Fruit fly (Drosophila melanogaster) whole organism, prepupa: ENCODE results near the gene CG15643.

Experiments used
- CG10631 ChIP-seq: fragments of 200-800 bp; sonication (Bioruptor generic); optimal IDR thresholded peaks from 2 replicates; lab custom pipeline; 2016; ENCODE audit warnings: missing biosample characterization, missing genetic modification characterization
- CG10669 ChIP-seq: fragments of 200-800 bp; sonication (Bioruptor generic); optimal IDR thresholded peaks from 3 replicates; lab custom pipeline; 2018; ENCODE audit warnings: missing biosample characterization, mild to moderate bottlenecking, missing genetic modification characterization, moderate library complexity
- CG15336 ChIP-seq: fragments of 200-800 bp; sonication (Bioruptor generic); IDR thresholded peaks from 2 replicates; pipeline ENCODE4 v1.3.6; 2022; ENCODE audit warnings: missing biosample characterization, missing genetic modification characterization
- CG1621 ChIP-seq: fragments of 200-800 bp; sonication (Bioruptor generic); optimal IDR thresholded peaks from 3 replicates; lab custom pipeline; 2018; ENCODE audit warnings: missing biosample characterization, mild to moderate bottlenecking, missing genetic modification characterization
- CG16779 ChIP-seq: fragments of 200-800 bp; sonication (Bioruptor generic); optimal IDR thresholded peaks from 3 replicates; lab custom pipeline; 2017; ENCODE audit warnings: missing biosample characterization, mild to moderate bottlenecking, missing genetic modification characterization
- CG31627 ChIP-seq: fragments of 200-800 bp; sonication (Bioruptor generic); optimal IDR thresholded peaks from 3 replicates; lab custom pipeline; 2016; ENCODE audit warnings: missing biosample characterization, missing genetic modification characterization
- CG3919 ChIP-seq: fragments of 200-800 bp; sonication (Bioruptor generic); optimal IDR thresholded peaks from 3 replicates; lab custom pipeline; 2016; ENCODE audit warnings: missing biosample characterization, missing genetic modification characterization
- CG6163 ChIP-seq: fragments of 200-800 bp; sonication (Bioruptor generic); IDR thresholded peaks from 3 replicates; pipeline ENCODE4 v1.3.6; 2022; ENCODE audit warnings: missing biosample characterization, missing genetic modification characterization
- CG6276 ChIP-seq: fragments of 200-800 bp; sonication (Bioruptor generic); optimal IDR thresholded peaks from 2 replicates; lab custom pipeline; 2017; ENCODE audit warnings: missing biosample characterization, mild to moderate bottlenecking, missing genetic modification characterization
- CG6808 ChIP-seq: fragments of 200-800 bp; sonication (Bioruptor generic); optimal IDR thresholded peaks from 3 replicates; lab custom pipeline; 2017; ENCODE audit warnings: missing biosample characterization, missing genetic modification characterization, mild to moderate bottlenecking, moderate library complexity, missing genetic modification reagents
- CG6854 ChIP-seq: fragments of 200-800 bp; sonication (Bioruptor generic); optimal IDR thresholded peaks from 2 replicates; lab custom pipeline; 2017; ENCODE audit warnings: missing biosample characterization, mild to moderate bottlenecking, missing genetic modification characterization
- CG8119 ChIP-seq: fragments of 200-800 bp; sonication (Bioruptor generic); IDR thresholded peaks from 3 replicates; pipeline ENCODE4 v1.3.6; 2022; ENCODE audit warnings: missing biosample characterization, missing genetic modification characterization
- CG8319 ChIP-seq: fragments of 200-800 bp; sonication (Bioruptor generic); optimal IDR thresholded peaks from 3 replicates; lab custom pipeline; 2016; ENCODE audit warnings: missing biosample characterization, missing genetic modification characterization
- CG8632 ChIP-seq: fragments of 200-800 bp; sonication (Bioruptor generic); optimal IDR thresholded peaks from 3 replicates; lab custom pipeline; 2016; ENCODE audit warnings: missing biosample characterization, missing genetic modification characterization
- CG9139 ChIP-seq: fragments of 200-800 bp; sonication (Bioruptor generic); optimal IDR thresholded peaks from 3 replicates; lab custom pipeline; 2017; ENCODE audit warnings: missing biosample characterization, mild to moderate bottlenecking, missing genetic modification characterization
- Eip75B ChIP-seq: fragments of 200-800 bp; sonication (Bioruptor generic); optimal IDR thresholded peaks from 3 replicates; lab custom pipeline; 2016; ENCODE audit warnings: missing biosample characterization, missing genetic modification characterization
- Eip78C ChIP-seq: fragments of 200-800 bp; sonication (Bioruptor generic); peaks from one replicate; lab custom pipeline; 2016; ENCODE audit warnings: missing biosample characterization, missing genetic modification characterization
- Eip93F ChIP-seq: fragments of 200-800 bp; sonication (Bioruptor generic); optimal IDR thresholded peaks from 2 replicates; lab custom pipeline; 2016; ENCODE audit warnings: missing biosample characterization, mild to moderate bottlenecking, missing genetic modification characterization
- Ets96B ChIP-seq: fragments of 200-800 bp; optimal IDR thresholded peaks from 2 replicates; lab custom pipeline; 2019; ENCODE audit warnings: missing biosample characterization, mild to moderate bottlenecking, missing genetic modification characterization, moderate library complexity
- Hr4 ChIP-seq: fragments of 200-800 bp; sonication (Bioruptor generic); optimal IDR thresholded peaks from 3 replicates; lab custom pipeline; 2016; ENCODE audit warnings: missing biosample characterization, missing genetic modification characterization
- OdsH ChIP-seq: fragments of 200-800 bp; sonication (Bioruptor generic); optimal IDR thresholded peaks from 3 replicates; lab custom pipeline; 2016; ENCODE audit warnings: missing biosample characterization, missing genetic modification characterization
- Sox14 ChIP-seq: fragments of 200-800 bp; sonication (Bioruptor generic); optimal IDR thresholded peaks from 3 replicates; lab custom pipeline; 2016; ENCODE audit warnings: missing biosample characterization, missing genetic modification characterization
- Sox15 ChIP-seq: fragments of 200-800 bp; sonication (Bioruptor generic); optimal IDR thresholded peaks from 3 replicates; lab custom pipeline; 2016; ENCODE audit warnings: missing biosample characterization, missing genetic modification characterization
- achi ChIP-seq: fragments of 200-800 bp; sonication (Bioruptor generic); optimal IDR thresholded peaks from 3 replicates; lab custom pipeline; 2016; ENCODE audit warnings: missing biosample characterization, missing genetic modification characterization
- acj6 ChIP-seq: fragments of 200-800 bp; sonication (Bioruptor generic); optimal IDR thresholded peaks from 3 replicates; lab custom pipeline; 2016; ENCODE audit warnings: missing biosample characterization, missing genetic modification characterization
- dac ChIP-seq: fragments of 200-800 bp; sonication (Bioruptor generic); optimal IDR thresholded peaks from 2 replicates; lab custom pipeline; 2017; ENCODE audit warnings: missing biosample characterization, mild to moderate bottlenecking, missing genetic modification characterization
- dsx ChIP-seq: fragments of 200-800 bp; optimal IDR thresholded peaks from 3 replicates; lab custom pipeline; 2019; ENCODE audit warnings: missing biosample characterization, mild to moderate bottlenecking, missing genetic modification characterization, moderate library complexity; ENCODE audit not compliant: poor library complexity, severe bottlenecking
- eg ChIP-seq: fragments of 200-800 bp; sonication (Bioruptor generic); IDR thresholded peaks from 3 replicates; pipeline ENCODE4 v1.3.6; 2022; ENCODE audit warnings: missing biosample characterization, missing genetic modification characterization
- esn ChIP-seq: fragments of 200-800 bp; sonication (Bioruptor generic); optimal IDR thresholded peaks from 2 replicates; lab custom pipeline; 2016; ENCODE audit warnings: missing biosample characterization, mild to moderate bottlenecking, missing genetic modification characterization, moderate library complexity
- fd85E ChIP-seq: fragments of 200-800 bp; sonication (Bioruptor generic); optimal IDR thresholded peaks from 3 replicates; lab custom pipeline; 2016; ENCODE audit warnings: missing biosample characterization, missing genetic modification characterization
- fkh ChIP-seq: fragments of 200-800 bp; sonication (Bioruptor generic); optimal IDR thresholded peaks from 3 replicates; lab custom pipeline; 2017; ENCODE audit warnings: missing biosample characterization, mild to moderate bottlenecking, missing genetic modification characterization, moderate library complexity
- lz ChIP-seq: fragments of 200-800 bp; sonication (Bioruptor generic); optimal IDR thresholded peaks from 3 replicates; lab custom pipeline; 2016; ENCODE audit warnings: missing biosample characterization, missing genetic modification characterization
- pdm3 ChIP-seq: fragments of 200-800 bp; sonication (Bioruptor generic); optimal IDR thresholded peaks from 3 replicates; lab custom pipeline; 2016; ENCODE audit warnings: missing biosample characterization, missing genetic modification characterization
- salr ChIP-seq, 2 experiments: fragments of 200-800 bp; sonication (Bioruptor generic); optimal IDR thresholded peaks; 3 replicates each; lab custom pipeline; 2016 to 2018; ENCODE audit warnings: missing biosample characterization in 2 of 2, missing genetic modification characterization in 2 of 2, mild to moderate bottlenecking in 1 of 2
- spab ChIP-seq: fragments of 200-800 bp; sonication (Bioruptor generic); optimal IDR thresholded peaks from 2 replicates; lab custom pipeline; 2017; ENCODE audit warnings: missing biosample characterization, mild to moderate bottlenecking, missing genetic modification characterization, missing genetic modification reagents
- ss ChIP-seq, 2 experiments: fragments of 200-800 bp; sonication (Bioruptor generic); optimal IDR thresholded peaks; 2 replicates in 1 of 2; 3 replicates in 1 of 2; lab custom pipeline; 2017 to 2018; ENCODE audit warnings: mild to moderate bottlenecking in 2 of 2, missing biosample characterization in 2 of 2, missing genetic modification characterization in 2 of 2, moderate library complexity in 1 of 2
- svp ChIP-seq: fragments of 200-800 bp; sonication (Bioruptor generic); peaks from one replicate; lab custom pipeline; 2016; ENCODE audit warnings: missing biosample characterization, missing genetic modification characterization
- topi ChIP-seq: fragments of 200-800 bp; sonication (Bioruptor generic); optimal IDR thresholded peaks from 3 replicates; lab custom pipeline; 2016; ENCODE audit warnings: missing biosample characterization, missing genetic modification characterization

CG15643 gene

DNA sequence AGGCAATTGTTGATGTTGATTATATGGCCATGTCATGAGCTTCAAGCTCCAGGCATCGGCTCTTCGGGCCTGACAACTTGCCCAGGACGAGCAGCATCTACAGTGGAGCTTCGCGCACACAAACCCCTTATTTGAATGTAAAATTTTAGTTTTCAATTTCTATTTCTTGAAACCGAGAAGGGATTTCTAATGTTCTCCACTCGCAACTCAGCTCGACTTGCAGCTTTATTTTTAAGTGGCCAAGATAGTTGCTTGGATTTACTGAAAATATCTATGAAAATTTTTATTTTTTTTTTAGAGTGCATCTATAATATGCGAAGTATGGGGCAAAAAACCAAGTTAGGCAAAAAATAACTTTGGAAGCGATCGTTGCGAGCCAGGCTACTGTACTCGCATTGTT is 39.0 kb upstream of the CG15643 start (continued):
- TF ChIP-seq eg (GFP tag; lab: Robert Waterston, UW) = peak; percentile 36; the same call in 1 of the 3 replicates
- no peak for TF ChIP-seq Eip93F
- peak; percentile 38 for TF ChIP-seq topi (GFP tag; lab: Kevin White, UChicago)
- TF ChIP-seq salr (GFP tag; optimal IDR thresholded peaks at IDR 0.05; lab: Kevin White, UChicago) = peak in 1 of 2 experiments; percentile 9
- peak; percentile 39 for TF ChIP-seq Hr4 (GFP tag; lab: Kevin White, UChicago)
- peak; percentile 25 for TF ChIP-seq achi (GFP tag; lab: Kevin White, UChicago)
- no peak for TF ChIP-seq lz (GFP tag; lab: Kevin White, UChicago)

DNA sequence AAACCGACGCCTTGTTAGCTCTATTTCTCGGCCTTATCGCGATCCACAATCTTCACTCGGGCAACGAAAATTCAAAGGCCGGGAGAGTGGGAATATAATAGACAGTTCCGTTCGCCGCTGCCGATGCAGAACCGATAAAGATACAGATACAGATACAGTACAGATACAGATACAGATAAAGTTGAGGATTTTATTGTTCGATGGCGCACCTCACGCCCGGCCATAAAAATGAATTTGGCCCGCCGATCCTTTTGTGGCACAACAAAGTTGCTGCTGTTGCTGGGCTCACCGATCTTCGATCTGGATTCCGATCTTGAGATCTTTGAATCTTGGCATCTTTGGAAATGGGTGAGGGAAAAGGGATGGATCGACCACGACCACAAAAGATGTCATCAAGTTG is 38.2 kb upstream of the CG15643 start:
- TF ChIP-seq CG31627 (no peak), achi (GFP tag; lab: Kevin White, UChicago) (no peak), dsx (GFP tag; lab: Kevin White, UChicago) (peak; percentile 94)

DNA sequence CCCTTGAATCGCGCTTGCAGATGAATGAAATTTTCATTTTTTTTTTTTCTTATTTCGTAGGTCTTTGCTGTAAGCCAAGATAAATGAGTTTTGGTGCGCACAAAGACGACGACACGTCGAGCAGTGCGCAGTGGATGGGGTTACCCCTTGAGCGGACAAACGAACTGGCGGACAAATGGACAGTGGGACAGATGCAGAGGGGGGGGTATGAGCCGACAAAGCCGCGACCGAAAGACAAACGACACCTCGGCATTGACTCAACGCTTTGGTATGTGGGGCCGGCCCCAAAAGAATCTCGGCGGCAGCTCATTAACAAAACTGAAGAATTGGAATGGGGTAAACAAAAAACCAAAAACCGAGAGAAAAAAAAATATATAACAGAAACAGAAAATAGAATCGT is 37.4 kb upstream of the CG15643 start:
- peak; percentile 45 for TF ChIP-seq Eip78C (GFP tag; lab: Kevin White, UChicago)
- TF ChIP-seq fd85E (GFP tag; lab: Kevin White, UChicago) = no peak

DNA sequence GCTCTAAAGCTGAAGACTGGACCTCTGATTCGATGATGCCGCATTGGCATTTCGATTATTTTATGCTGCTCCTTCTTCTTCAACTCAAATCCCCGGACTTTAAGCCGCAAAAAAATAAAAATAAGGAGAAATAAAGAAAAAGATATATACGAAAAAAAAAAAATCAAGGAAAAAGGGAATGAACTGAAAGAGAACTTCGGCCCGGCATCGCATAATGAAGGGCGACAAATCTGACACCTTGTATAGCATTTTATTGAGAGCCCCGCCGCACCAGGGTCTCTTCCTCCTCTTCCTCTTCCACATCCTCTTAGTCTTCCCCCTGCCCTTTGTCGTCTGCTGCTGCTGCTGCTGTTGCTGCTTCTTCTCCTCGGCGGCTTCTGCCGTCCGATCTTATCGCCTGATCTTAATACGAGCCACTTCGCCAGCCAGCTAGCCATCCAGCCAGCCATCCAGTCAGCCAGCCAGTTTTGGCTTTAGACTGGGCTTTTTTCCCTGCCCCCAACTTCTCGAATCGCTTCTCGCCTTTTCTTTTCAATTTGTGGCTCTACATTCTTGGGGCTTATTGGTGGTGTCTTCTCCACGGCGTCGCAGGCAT is 36.9 kb upstream of the CG15643 start:
- TF ChIP-seq CG9139 = peak; percentile 64
- TF ChIP-seq Eip78C (GFP tag; lab: Kevin White, UChicago) = peak; percentile 57
- TF ChIP-seq CG3919 (GFP tag; lab: Kevin White, UChicago) = peak; percentile 10
- TF ChIP-seq Ets96B = no peak
- peak; percentile 34 for TF ChIP-seq spab (GFP tag; lab: Kevin White, UChicago)
- TF ChIP-seq CG6854 = peak; percentile 26
- peak; percentile 5 for TF ChIP-seq Eip75B (GFP tag; lab: Kevin White, UChicago)
- TF ChIP-seq CG6808 = peak; percentile 49
- TF ChIP-seq ss (GFP tag; optimal IDR thresholded peaks at IDR 0.05; lab: Kevin White, UChicago) = peak; percentile 64
- no peak for TF ChIP-seq CG8319 (GFP tag; lab: Kevin White, UChicago)

DNA sequence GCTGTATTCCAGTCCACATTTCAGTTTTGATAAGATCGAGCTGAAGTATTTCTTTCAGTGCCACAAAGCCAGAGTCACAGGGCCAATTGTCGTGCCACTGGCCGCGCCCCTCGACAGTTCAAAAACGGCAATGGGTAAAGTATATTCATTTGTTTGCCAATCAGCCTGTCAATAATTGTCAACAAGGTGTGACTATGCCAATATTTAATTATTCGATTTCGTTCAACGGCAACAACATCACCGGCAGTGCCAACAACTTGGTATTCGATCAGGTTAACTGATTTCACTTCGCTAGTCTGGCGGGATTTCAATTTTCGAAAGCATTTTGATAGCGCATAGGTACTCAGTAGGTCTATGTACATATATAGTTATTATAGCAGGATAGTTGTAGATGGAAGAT is 30.5 kb upstream of the CG15643 start:
- TF ChIP-seq CG6163 (GFP tag; lab: Robert Waterston, UW) (peak; percentile 39; the same call in 1 of the 3 replicates), CG10631 (GFP tag; lab: Kevin White, UChicago) (peak; percentile 11), CG3919 (GFP tag; lab: Kevin White, UChicago) (peak; percentile 14), CG16779 (no peak), acj6 (GFP tag; lab: Kevin White, UChicago) (no peak), pdm3 (GFP tag; lab: Kevin White, UChicago) (no peak), CG8632 (GFP tag; lab: Kevin White, UChicago) (peak; percentile 4), fkh (GFP tag; lab: Kevin White, UChicago) (peak; percentile 65), CG10669 (GFP tag; lab: Kevin White, UChicago) (peak; percentile 8), Sox14 (GFP tag; lab: Kevin White, UChicago) (no peak)

DNA sequence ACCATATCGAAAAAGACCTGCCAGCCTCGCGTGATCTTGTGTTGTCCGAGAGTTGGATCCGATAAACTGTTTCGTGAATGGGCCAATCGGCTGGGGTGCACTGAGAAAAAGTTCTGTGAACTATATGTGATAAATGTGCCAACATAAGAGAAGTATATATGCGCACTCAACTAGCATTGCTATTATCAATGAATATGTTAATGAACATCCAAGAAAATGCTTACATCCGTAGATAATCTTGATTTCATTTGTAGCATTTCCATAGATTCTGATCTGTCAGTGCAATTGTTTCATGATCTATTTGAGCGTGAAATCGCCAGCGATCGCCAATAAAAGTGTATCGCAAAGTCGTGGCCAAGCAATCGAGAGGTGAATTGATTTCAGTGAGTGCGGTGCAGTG is 29.3 kb upstream of the CG15643 start:
- peak; percentile 36 for TF ChIP-seq OdsH
- no peak for TF ChIP-seq topi (GFP tag; lab: Kevin White, UChicago)
- peak; percentile 19 for TF ChIP-seq dac (GFP tag; lab: Kevin White, UChicago)
- TF ChIP-seq CG1621 = no peak
- no peak for TF ChIP-seq lz (GFP tag; lab: Kevin White, UChicago)
- no peak for TF ChIP-seq CG31627
- peak; percentile 12 for TF ChIP-seq achi (GFP tag; lab: Kevin White, UChicago)
- TF ChIP-seq salr (GFP tag; optimal IDR thresholded peaks at IDR 0.05; lab: Kevin White, UChicago) = no peak
- peak; percentile 15 for TF ChIP-seq CG10631 (GFP tag; lab: Kevin White, UChicago)
- 0 out of 3 replicates have a peak, but pooled peaks have one; percentile 12 for TF ChIP-seq CG6163 (GFP tag; lab: Robert Waterston, UW)
- no peak for TF ChIP-seq esn
- no peak for TF ChIP-seq CG8632 (GFP tag; lab: Kevin White, UChicago)
- no peak for TF ChIP-seq Sox15 (GFP tag; lab: Kevin White, UChicago)
- TF ChIP-seq svp = no peak
- TF ChIP-seq dsx (GFP tag; lab: Kevin White, UChicago) = no peak
- no peak for TF ChIP-seq CG9139
- TF ChIP-seq acj6 (GFP tag; lab: Kevin White, UChicago) = no peak
- TF ChIP-seq Eip93F = no peak
- peak; percentile 42 for TF ChIP-seq CG6276 (GFP tag; lab: Kevin White, UChicago)
- TF ChIP-seq CG8319 (GFP tag; lab: Kevin White, UChicago) = no peak
- 0 out of 3 replicates have a peak, but pooled peaks have one; percentile 24 for TF ChIP-seq CG8119 (GFP tag; lab: Robert Waterston, UW)
- TF ChIP-seq CG15336 (GFP tag; lab: Robert Waterston, UW) = peak; percentile 52; the same call in 1 of the 2 replicates
- TF ChIP-seq CG6808 = no peak
